Fruit fly (Drosophila melanogaster): ENCODE measurements around the gene PolA1.
A peak's percentile ranks its signal among the peaks of the same experiment; 100 is the strongest.

The PolA1 gene

dm6 chr3R:21630979-21631499 lies 40.5 kb downstream of the PolA1 start:
- TF ChIP-seq EcR (GFP tag; optimal IDR thresholded peaks at IDR 0.05) (no peak), Dll (optimal IDR thresholded peaks at IDR 0.05) (no peak), usp (GFP tag; optimal IDR thresholded peaks at IDR 0.05) (no peak), pan (optimal IDR thresholded peaks at IDR 0.05) (peak; percentile 57)

dm6 chr3R:21630226-21630857 lies 41.2 kb downstream of the PolA1 start:
- no peak for TF ChIP-seq psq (optimal IDR thresholded peaks at IDR 0.05)
- TF ChIP-seq pan (optimal IDR thresholded peaks at IDR 0.05): no peak
- no peak for TF ChIP-seq EcR (GFP tag; optimal IDR thresholded peaks at IDR 0.05)
- TF ChIP-seq CG8478 (optimal IDR thresholded peaks at IDR 0.05): no peak
- no peak for TF ChIP-seq Dll (optimal IDR thresholded peaks at IDR 0.05)
- TF ChIP-seq usp (GFP tag; optimal IDR thresholded peaks at IDR 0.05): no peak

dm6 chr3R:21629373-21630145 lies 42.0 kb downstream of the PolA1 start:
- TF ChIP-seq psq (optimal IDR thresholded peaks at IDR 0.05): no peak
- TF ChIP-seq Dll (optimal IDR thresholded peaks at IDR 0.05): no peak
- TF ChIP-seq usp (GFP tag; optimal IDR thresholded peaks at IDR 0.05): no peak
- no peak for TF ChIP-seq EcR (GFP tag; optimal IDR thresholded peaks at IDR 0.05)
- TF ChIP-seq pan (optimal IDR thresholded peaks at IDR 0.05): no peak
- no peak for TF ChIP-seq CG8478 (optimal IDR thresholded peaks at IDR 0.05)

dm6 chr3R:21628213-21628800 lies 43.2 kb downstream of the PolA1 start:
- no peak for TF ChIP-seq EcR (GFP tag; optimal IDR thresholded peaks at IDR 0.05)
- TF ChIP-seq CG8478 (optimal IDR thresholded peaks at IDR 0.05): no peak

- no peak for TF ChIP-seq CG8478 (optimal IDR thresholded peaks at IDR 0.05)
- no peak for TF ChIP-seq EcR (GFP tag; optimal IDR thresholded peaks at IDR 0.05)
- TF ChIP-seq Dll (optimal IDR thresholded peaks at IDR 0.05): no peak
- no peak for TF ChIP-seq psq (optimal IDR thresholded peaks at IDR 0.05)
- no peak for TF ChIP-seq usp (GFP tag; optimal IDR thresholded peaks at IDR 0.05)
- no peak for TF ChIP-seq pan (optimal IDR thresholded peaks at IDR 0.05)
Observed at dm6 chr3R:21627752-21628151, 43.8 kb downstream of the PolA1 start.

dm6 chr3R:21626103-21626897 lies 45.2 kb downstream of the PolA1 start:
- no peak for TF ChIP-seq CG8478 (optimal IDR thresholded peaks at IDR 0.05)
- TF ChIP-seq Dll (optimal IDR thresholded peaks at IDR 0.05): peak; percentile 65

dm6 chr3R:21624352-21624954 lies 47.1 kb downstream of the PolA1 start:
- TF ChIP-seq psq (optimal IDR thresholded peaks at IDR 0.05): no peak
- no peak for TF ChIP-seq EcR (GFP tag; optimal IDR thresholded peaks at IDR 0.05)

dm6 chr3R:21621448-21621847 lies 50.1 kb downstream of the PolA1 start:
- TF ChIP-seq usp (GFP tag; optimal IDR thresholded peaks at IDR 0.05) (no peak), psq (optimal IDR thresholded peaks at IDR 0.05) (no peak), pan (optimal IDR thresholded peaks at IDR 0.05) (no peak), Dll (optimal IDR thresholded peaks at IDR 0.05) (no peak), EcR (GFP tag; optimal IDR thresholded peaks at IDR 0.05) (no peak), CG8478 (optimal IDR thresholded peaks at IDR 0.05) (no peak)

- TF ChIP-seq EcR (GFP tag; optimal IDR thresholded peaks at IDR 0.05) (no peak), CG8478 (optimal IDR thresholded peaks at IDR 0.05) (no peak), psq (optimal IDR thresholded peaks at IDR 0.05) (no peak), usp (GFP tag; optimal IDR thresholded peaks at IDR 0.05) (no peak), Dll (optimal IDR thresholded peaks at IDR 0.05) (no peak)
Observed at dm6 chr3R:21619745-21620144, 51.8 kb downstream of the PolA1 start.

- TF ChIP-seq CG8478 (optimal IDR thresholded peaks at IDR 0.05) (no peak), usp (GFP tag; optimal IDR thresholded peaks at IDR 0.05) (no peak), psq (optimal IDR thresholded peaks at IDR 0.05) (no peak), EcR (GFP tag; optimal IDR thresholded peaks at IDR 0.05) (no peak), pan (optimal IDR thresholded peaks at IDR 0.05) (no peak), Dll (optimal IDR thresholded peaks at IDR 0.05) (no peak)
Observed at dm6 chr3R:21619117-21619650, 52.4 kb downstream of the PolA1 start, which contains the start of gene InR. Gene InR (minus strand): TSS chr3R:21619321.

dm6 chr3R:21618299-21619116 lies 53.0 kb downstream of the PolA1 start:
- TF ChIP-seq pan (optimal IDR thresholded peaks at IDR 0.05): no peak
- peak; percentile 86 for TF ChIP-seq Dll (optimal IDR thresholded peaks at IDR 0.05)
- no peak for TF ChIP-seq usp (GFP tag; optimal IDR thresholded peaks at IDR 0.05)

Data from whole organism.